Worm (Caenorhabditis elegans) whole organism, L4/young adult: ENCODE data around the gene srh-258.

Source experiments
- W03F9.2 ChIP-seq: fragments of 150-350 bp; optimal IDR thresholded peaks from 2 replicates; lab custom pipeline; 2014; ENCODE audit warnings: missing biosample characterization, missing genetic modification characterization
- dao-5 ChIP-seq: sonication (generic microtip); optimal IDR thresholded peaks from 2 replicates; lab custom pipeline; 2016; ENCODE audit warnings: missing genotype, missing genetic modification characterization, moderate library complexity, missing compliant biosample characterization
- him-1 ChIP-seq: sonication (generic microtip); optimal IDR thresholded peaks from 2 replicates; lab custom pipeline; 2016; ENCODE audit warnings: missing genotype, missing genetic modification reagents, missing genetic modification characterization, missing compliant biosample characterization

The srh-258 gene

DNA sequence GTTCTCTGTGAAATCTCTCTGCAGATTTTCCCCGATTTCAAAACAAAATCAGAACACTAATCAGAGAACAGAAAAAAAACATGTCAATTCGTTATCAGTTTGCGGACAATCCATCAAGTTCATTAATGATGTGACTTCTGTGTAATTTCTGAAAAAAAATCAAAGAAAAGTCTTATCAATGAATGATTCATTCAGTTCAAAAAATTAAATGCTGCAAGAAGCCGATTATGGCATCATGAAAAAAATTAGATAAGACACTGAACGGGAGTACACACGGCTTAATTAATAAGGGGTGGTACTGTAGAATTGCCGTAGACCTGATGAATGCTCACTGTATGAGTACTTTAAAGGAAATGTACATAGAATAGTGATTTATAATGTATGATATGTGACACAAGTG, 31.2 kb downstream of the srh-258 start:
- TF ChIP-seq him-1 (tag; lab: Kevin White, UChicago) (no peak), W03F9.2 (no peak), dao-5 (tag; lab: Kevin White, UChicago) (no peak)

DNA sequence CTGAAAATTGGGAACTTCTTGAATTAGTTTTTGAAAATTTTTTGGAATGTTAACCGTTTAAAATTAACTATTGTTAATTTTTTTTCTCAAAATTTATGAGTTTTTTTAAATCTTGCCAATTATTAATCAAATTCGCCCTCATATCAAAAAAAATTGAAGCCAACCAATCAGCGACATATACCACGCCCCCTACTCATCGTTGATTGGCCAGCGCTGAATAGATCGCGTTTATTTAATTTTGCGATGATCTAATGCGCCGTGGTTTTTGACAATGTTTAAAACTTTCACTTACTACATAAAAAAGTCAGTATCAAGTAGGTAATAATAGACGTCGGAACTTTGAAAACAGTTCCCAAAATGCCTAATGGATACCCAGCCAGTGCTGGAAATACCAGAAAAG, 37.4 kb downstream of the srh-258 start:
- TF ChIP-seq him-1 (tag; lab: Kevin White, UChicago) = no peak
- TF ChIP-seq W03F9.2 = no peak
- TF ChIP-seq dao-5 (tag; lab: Kevin White, UChicago) = no peak

DNA sequence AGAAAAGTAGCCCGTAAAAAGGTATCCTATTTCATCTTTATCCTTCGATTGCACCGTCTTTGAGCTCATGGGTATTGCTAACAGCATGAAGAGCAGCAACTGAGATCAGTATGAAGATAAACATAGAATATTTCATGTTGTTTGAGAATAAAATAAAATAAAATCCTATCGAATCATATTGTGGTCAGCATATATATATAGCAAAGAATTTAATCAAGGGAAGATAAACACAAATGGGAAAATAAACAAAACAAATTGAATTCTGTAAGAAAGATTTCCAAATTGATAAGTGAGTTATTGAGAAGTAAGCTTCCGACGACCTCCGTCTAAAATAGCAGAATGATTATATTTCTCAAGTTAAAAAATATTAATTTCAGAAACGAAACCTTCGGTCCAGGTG, 38.7 kb downstream of the srh-258 start, which contains the start of gene T26H5.10:
Gene T26H5.10 (minus strand): TSS at position 101 of the 400 bp plus-strand sequence.
- no peak for TF ChIP-seq W03F9.2
- no peak for TF ChIP-seq him-1 (tag; lab: Kevin White, UChicago)
- no peak for TF ChIP-seq dao-5 (tag; lab: Kevin White, UChicago)

DNA sequence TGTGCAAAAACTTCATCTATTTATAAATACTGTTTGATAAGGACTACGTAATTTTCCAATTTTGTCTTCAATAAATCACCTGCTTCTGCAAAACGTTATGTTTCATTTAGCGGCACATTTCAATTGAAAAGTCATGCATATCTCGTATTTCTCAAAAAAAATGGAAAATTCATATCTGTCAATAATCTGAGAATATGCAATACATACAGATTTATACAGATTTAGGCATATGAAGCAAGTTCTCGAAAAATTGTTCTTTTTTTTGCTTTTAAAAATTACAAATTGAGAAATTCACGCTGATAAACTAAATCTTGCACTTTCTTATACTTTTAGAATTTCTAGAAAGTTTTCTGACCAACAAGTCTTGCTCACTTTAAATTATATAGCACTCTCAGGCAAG, 39.2 kb downstream of the srh-258 start, which contains the start of gene T26H5.11:
Gene T26H5.11 (minus strand): TSS at position 101 of the 400 bp plus-strand sequence.
- TF ChIP-seq dao-5 (tag; lab: Kevin White, UChicago) (no peak), W03F9.2 (no peak), him-1 (tag; lab: Kevin White, UChicago) (no peak)

DNA sequence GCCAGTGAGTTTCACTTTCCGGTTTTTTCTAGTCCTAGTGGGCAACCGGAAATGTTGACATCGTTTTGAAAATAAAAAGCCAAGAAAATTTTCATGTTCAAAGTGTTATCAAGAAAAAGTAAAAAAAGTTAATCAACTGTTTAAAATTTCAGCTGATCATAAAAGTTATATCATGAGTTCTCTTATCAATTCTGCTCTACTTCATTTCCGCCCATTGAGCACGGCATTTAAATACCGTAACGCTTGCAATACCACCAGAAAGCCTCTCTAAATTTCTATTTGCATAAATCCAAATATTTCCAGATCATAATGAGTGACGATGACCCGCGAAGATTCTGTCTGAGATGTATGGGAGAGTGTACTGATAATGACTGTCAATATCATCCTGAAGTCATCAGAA, 39.7 kb downstream of the srh-258 start, which contains the start of gene T26H5.9:
Gene T26H5.9 (plus strand): TSS at position 302 of the 400 bp plus-strand sequence.
- TF ChIP-seq W03F9.2 = no peak
- no peak for TF ChIP-seq him-1 (tag; lab: Kevin White, UChicago)
- TF ChIP-seq dao-5 (tag; lab: Kevin White, UChicago) = no peak

DNA sequence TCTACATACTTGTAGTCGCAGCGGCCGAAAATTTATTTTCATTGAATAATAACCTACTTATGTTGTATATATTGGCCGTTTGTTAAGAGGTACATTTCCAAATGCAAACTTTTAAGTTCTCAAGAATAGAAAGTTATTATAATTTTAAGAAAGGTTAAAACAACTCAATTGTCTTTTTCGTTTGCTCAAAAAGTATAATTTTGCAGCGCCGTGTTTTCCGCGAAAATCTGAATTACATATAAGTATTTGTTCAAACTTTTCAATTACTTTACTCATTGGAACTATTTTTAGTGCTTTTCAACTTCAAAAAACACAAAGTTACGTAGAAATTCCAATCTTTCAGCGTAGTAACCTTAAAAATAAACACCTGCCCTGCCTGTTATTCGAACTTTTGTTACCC, 40.5 kb downstream of the srh-258 start, which contains the start of gene srh-239:
Gene srh-239 (plus strand): TSS at position 301 of the 400 bp plus-strand sequence.
- TF ChIP-seq him-1 (tag; lab: Kevin White, UChicago) = no peak
- TF ChIP-seq dao-5 (tag; lab: Kevin White, UChicago) = no peak
- TF ChIP-seq W03F9.2 = no peak

DNA sequence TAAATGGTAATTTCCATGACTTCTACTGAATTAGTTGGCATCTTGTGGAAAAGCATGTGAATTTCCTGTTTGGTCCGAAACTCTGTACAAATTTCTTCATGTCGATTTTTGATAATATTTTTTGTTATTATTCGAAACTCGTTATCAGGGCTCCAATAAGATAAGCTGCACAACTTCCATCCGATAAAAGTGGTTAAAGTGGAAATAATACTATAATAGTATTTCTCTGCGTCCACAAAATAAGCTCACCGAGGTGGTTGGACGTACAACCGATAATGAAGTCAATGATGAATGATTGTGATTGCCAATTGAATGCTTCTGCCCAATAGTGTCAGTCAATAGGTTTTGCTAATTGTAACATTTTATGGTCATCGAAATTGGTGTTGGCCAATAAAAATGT, 43.4 kb downstream of the srh-258 start, which contains the start of gene T26H5.4:
Gene T26H5.4 (minus strand): TSS at position 294 of the 400 bp plus-strand sequence.
- TF ChIP-seq him-1 (tag; lab: Kevin White, UChicago) = no peak
- no peak for TF ChIP-seq W03F9.2
- no peak for TF ChIP-seq dao-5 (tag; lab: Kevin White, UChicago)

DNA sequence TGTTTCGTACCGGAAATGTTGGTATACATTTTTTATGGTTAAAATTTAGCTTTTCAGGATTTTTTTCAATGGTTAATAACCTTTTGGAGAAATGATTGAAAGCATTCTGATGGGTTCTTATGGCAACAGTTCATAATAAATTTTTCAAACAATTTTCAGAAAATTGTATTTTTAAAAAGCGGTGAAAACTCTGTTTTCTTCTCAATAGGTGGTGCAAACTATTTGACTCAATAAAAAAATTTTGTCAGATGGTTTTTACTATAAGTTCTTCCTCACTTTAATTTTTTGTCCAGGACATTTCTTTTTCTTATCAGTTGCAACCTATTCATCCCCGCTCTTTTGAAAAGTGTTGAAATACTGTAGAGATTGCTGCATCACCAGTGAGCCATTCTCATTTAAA, 43.9 kb downstream of the srh-258 start, which contains the start of gene T26H5.14:
Gene T26H5.14 (plus strand): TSS at position 301 of the 400 bp plus-strand sequence.
- no peak for TF ChIP-seq him-1 (tag; lab: Kevin White, UChicago)
- TF ChIP-seq dao-5 (tag; lab: Kevin White, UChicago) = no peak
- TF ChIP-seq W03F9.2 = no peak

DNA sequence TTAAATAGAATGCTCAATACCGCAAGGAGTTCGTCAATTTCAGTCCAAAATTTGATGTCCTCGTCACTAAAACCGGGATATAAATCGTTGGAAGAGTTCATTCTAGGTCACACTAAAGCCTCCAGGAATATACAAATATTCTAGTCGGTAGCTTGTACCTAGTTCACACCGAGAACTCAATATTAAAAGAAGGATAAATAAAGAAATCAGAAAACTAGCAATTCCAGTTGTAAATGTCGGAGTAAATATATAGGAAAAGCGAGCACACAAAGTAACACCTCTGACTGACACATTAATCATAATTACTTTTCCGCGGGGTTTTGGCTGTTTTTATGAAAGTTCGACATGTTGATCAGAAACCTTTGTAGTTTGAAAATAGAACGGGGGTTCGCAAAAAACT, 46.5 kb downstream of the srh-258 start, which contains the start of gene srw-33:
Gene srw-33 (minus strand): TSS at position 101 of the 400 bp plus-strand sequence.
- TF ChIP-seq him-1 (tag; lab: Kevin White, UChicago) (no peak), dao-5 (tag; lab: Kevin White, UChicago) (no peak), W03F9.2 (no peak)

DNA sequence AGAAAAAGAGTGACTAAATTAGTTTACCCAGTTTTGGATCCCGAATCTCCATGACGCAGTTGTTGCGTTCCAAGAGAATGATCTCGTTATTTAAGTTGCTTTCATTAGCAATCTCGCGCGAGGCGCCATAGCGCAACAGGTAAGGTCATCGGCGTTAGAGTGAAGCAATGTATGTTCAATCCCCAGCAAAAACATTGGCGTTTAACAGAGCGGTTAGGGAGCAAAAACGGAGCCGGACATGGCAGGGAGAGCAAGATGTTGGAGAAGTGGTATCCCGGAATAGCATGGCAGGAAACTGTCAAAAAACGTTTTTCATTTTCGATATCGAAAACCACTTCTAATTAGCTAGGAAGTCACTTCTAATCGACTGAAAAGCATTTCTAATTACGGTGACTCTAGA, 49.4 kb downstream of the srh-258 start:
- TF ChIP-seq dao-5 (tag; lab: Kevin White, UChicago) (no peak), him-1 (tag; lab: Kevin White, UChicago) (no peak), W03F9.2 (no peak)
